Worm (Caenorhabditis elegans): Measurements from ENCODE around the gene nspf-1.

Gene nspf-1

DNA sequence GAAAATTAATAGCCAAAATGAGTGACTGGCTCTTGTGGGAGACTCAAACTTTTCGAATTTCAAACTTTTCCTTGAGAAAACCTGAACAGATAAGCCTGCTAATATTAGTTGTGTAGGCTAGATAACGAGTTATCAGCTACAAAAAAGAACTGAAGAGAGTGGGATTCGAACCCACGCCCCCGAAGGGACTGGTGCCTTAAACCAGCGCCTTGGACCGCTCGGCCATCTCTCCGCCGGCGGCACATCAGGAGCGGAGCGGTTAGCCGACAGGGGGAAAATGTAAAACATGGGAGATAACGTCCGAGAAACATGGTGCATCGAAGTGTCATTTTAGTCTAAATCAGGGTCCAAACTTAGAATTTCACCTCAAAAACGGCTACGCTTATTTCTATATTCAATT, 48.2 kb downstream of the nspf-1 start:
- TF ChIP-seq pha-2 (tag; optimal IDR thresholded peaks at IDR 0.05) (no peak), nhr-232 (tag; optimal IDR thresholded peaks at IDR 0.05) (no peak), F13H6.1 (tag; optimal IDR thresholded peaks at IDR 0.05) (no peak), hlh-30 (tag; optimal IDR thresholded peaks at IDR 0.05; ENCODE audit: insufficient read depth) (no peak), hlh-15 (tag; optimal IDR thresholded peaks at IDR 0.05) (no peak), madf-2 (tag; optimal IDR thresholded peaks at IDR 0.05) (no peak), lin-11 (tag; optimal IDR thresholded peaks at IDR 0.05) (no peak), npax-4 (tag; optimal IDR thresholded peaks at IDR 0.05) (no peak), pax-1 (tag; optimal IDR thresholded peaks at IDR 0.05) (no peak), ceh-45 (GFP tag; IDR thresholded peaks at IDR 0.05) (no peak)

- TF ChIP-seq ceh-14 (tag; optimal IDR thresholded peaks at IDR 0.05) (no peak), K09A11.1 (tag; optimal IDR thresholded peaks at IDR 0.05; ENCODE audit: insufficient read depth) (no peak), C38D4.7 (GFP tag; optimal IDR thresholded peaks at IDR 0.05) (no peak), ceh-24 (tag; optimal IDR thresholded peaks at IDR 0.05) (no peak), zip-5 (tag; optimal IDR thresholded peaks at IDR 0.05) (no peak)
Observed at ce11 chrII:2736156-2736728, 48.8 kb downstream of the nspf-1 start, which contains the start of gene T05A8.8. TSS of gene T05A8.8 (plus strand) at chrII:2736678.

- TF ChIP-seq ceh-30 (tag; optimal IDR thresholded peaks at IDR 0.05) (no peak), ceh-45 (GFP tag; IDR thresholded peaks at IDR 0.05) (no peak), ets-4 (tag; optimal IDR thresholded peaks at IDR 0.05) (no peak), C38D4.7 (GFP tag; optimal IDR thresholded peaks at IDR 0.05) (no peak), pros-1 (tag; optimal IDR thresholded peaks at IDR 0.05) (no peak), F13H6.1 (tag; optimal IDR thresholded peaks at IDR 0.05) (no peak), ahr-1 (tag; optimal IDR thresholded peaks at IDR 0.05) (no peak), ceh-48 (tag; optimal IDR thresholded peaks at IDR 0.05) (no peak), T23F11.4 (GFP tag; optimal IDR thresholded peaks at IDR 0.05) (no peak), K09A11.1 (tag; optimal IDR thresholded peaks at IDR 0.05; ENCODE audit: insufficient read depth) (no peak), rnt-1 (tag; optimal IDR thresholded peaks at IDR 0.05) (no peak), fax-1 (tag; optimal IDR thresholded peaks at IDR 0.05) (no peak), zip-5 (tag; optimal IDR thresholded peaks at IDR 0.05) (no peak), ref-2 (tag; optimal IDR thresholded peaks at IDR 0.05) (peak; percentile 4), hlh-6 (tag; optimal IDR thresholded peaks at IDR 0.05) (peak; percentile 37), C08G9.2 (tag; optimal IDR thresholded peaks at IDR 0.05) (no peak), dmd-4 (tag; optimal IDR thresholded peaks at IDR 0.05; ENCODE audit: borderline replicate concordance) (peak; percentile 9), elt-2 (tag; optimal IDR thresholded peaks at IDR 0.05) (no peak), ceh-24 (tag; optimal IDR thresholded peaks at IDR 0.05) (no peak), ceh-19 (GFP tag; optimal IDR thresholded peaks at IDR 0.05) (no peak), ceh-2 (tag; optimal IDR thresholded peaks at IDR 0.05) (no peak), nfya-1 (tag; optimal IDR thresholded peaks at IDR 0.05) (no peak)
Observed at ce11 chrII:2736938-2737337, 49.5 kb downstream of the nspf-1 start.
